Worm (Caenorhabditis elegans) whole organism, young adult: Measurements from ENCODE around the gene ZK1307.3.

Source experiments
- B0336.3 ChIP-seq: fragments of 200-800 bp; sonication (Bioruptor generic); IDR thresholded peaks from 2 replicates; pipeline ENCODE4 v1.3.6; 2022; ENCODE audit warnings: missing genetic modification characterization, missing compliant biosample characterization
- C06A6.2 ChIP-seq: fragments of 200-800 bp; sonication (Bioruptor generic); conservative IDR thresholded peaks from 2 replicates; pipeline ENCODE4 v1.3.6; 2022; ENCODE audit warnings: missing genetic modification characterization, missing compliant biosample characterization
- F22D6.2 ChIP-seq: sonication (generic microtip); optimal IDR thresholded peaks from 2 replicates; lab custom pipeline; 2016; ENCODE audit warnings: mild to moderate bottlenecking, missing genetic modification characterization, missing compliant biosample characterization
- F57C9.4 ChIP-seq: sonication (generic microtip); optimal IDR thresholded peaks from 2 replicates; lab custom pipeline; 2017; ENCODE audit warnings: mild to moderate bottlenecking, missing genetic modification characterization, missing compliant biosample characterization
- K11D2.4 ChIP-seq: fragments of 200-800 bp; sonication (Bioruptor generic); IDR thresholded peaks from 2 replicates; pipeline ENCODE4 v1.3.6; 2022; ENCODE audit warnings: missing genetic modification reagents, missing genetic modification characterization, missing compliant biosample characterization
- K12H6.12 ChIP-seq: fragments of 200-800 bp; sonication (Bioruptor generic); optimal IDR thresholded peaks from 2 replicates; lab custom pipeline; 2018; ENCODE audit warnings: mild to moderate bottlenecking, missing genetic modification characterization, missing compliant biosample characterization
- Y56A3A.18 ChIP-seq: fragments of 200-800 bp; sonication (Bioruptor generic); IDR thresholded peaks from 2 replicates; pipeline ENCODE4 v1.3.6; 2022; ENCODE audit warnings: missing genetic modification reagents, missing genetic modification characterization, missing compliant biosample characterization
- ama-1 ChIP-seq, 3 experiments: fragments of 150-350 bp in 1 of 3; sonication (generic microtip) in 2 of 3; optimal IDR thresholded peaks; 2 replicates each; lab custom pipeline; 2014 to 2018; ENCODE audit warnings: missing biosample characterization in 2 of 3, missing genetic modification characterization in 2 of 3, missing genetic modification reagents in 2 of 3
- atf-7 ChIP-seq: sonication (generic microtip); optimal IDR thresholded peaks from 2 replicates; lab custom pipeline; 2017; ENCODE audit warnings: mild to moderate bottlenecking, missing genetic modification characterization, missing compliant biosample characterization
- attf-5 ChIP-seq: fragments of 200-800 bp; sonication (Bioruptor generic); optimal IDR thresholded peaks from 2 replicates; lab custom pipeline; 2018; ENCODE audit warnings: mild to moderate bottlenecking, missing genetic modification characterization, missing compliant biosample characterization
- ccch-3 ChIP-seq: fragments of 200-800 bp; sonication (Bioruptor generic); optimal IDR thresholded peaks from 2 replicates; lab custom pipeline; 2018; ENCODE audit warnings: mild to moderate bottlenecking, missing genetic modification characterization, missing compliant biosample characterization
- cebp-1 ChIP-seq, 2 experiments: fragments of 200-800 bp in 1 of 2; sonication (Bioruptor generic) in 1 of 2; sonication (generic microtip) in 1 of 2; IDR thresholded peaks in 1 of 2; optimal IDR thresholded peaks in 1 of 2; 2 replicates each; pipeline versions ENCODE4 v1.3.6 to Lab custom; 2017 to 2022; ENCODE audit warnings: missing compliant biosample characterization in 2 of 2, missing genetic modification characterization in 2 of 2, mild to moderate bottlenecking in 1 of 2, missing genetic modification reagents in 1 of 2, moderate library complexity in 1 of 2
- ceh-40 ChIP-seq: fragments of 200-800 bp; sonication (Bioruptor generic); IDR thresholded peaks from 2 replicates; pipeline ENCODE4 v1.3.6; 2022; ENCODE audit warnings: missing genetic modification characterization, missing compliant biosample characterization
- die-1 ChIP-seq: sonication (generic microtip); optimal IDR thresholded peaks from 2 replicates; lab custom pipeline; 2016; ENCODE audit warnings: missing genotype, mild to moderate bottlenecking, missing genetic modification characterization, missing compliant biosample characterization
- dox-1 ChIP-seq: fragments of 200-800 bp; sonication (Bioruptor generic); IDR thresholded peaks from 2 replicates; pipeline ENCODE4 v1.3.6; 2022; ENCODE audit warnings: missing genetic modification reagents, missing genetic modification characterization, missing compliant biosample characterization
- efl-1 ChIP-seq: fragments of 150-350 bp; optimal IDR thresholded peaks from 2 replicates; lab custom pipeline; 2014; ENCODE audit warnings: missing biosample characterization, missing genetic modification reagents, missing genetic modification characterization
- egl-44 ChIP-seq: fragments of 200-800 bp; sonication (Bioruptor generic); IDR thresholded peaks from 2 replicates; pipeline ENCODE4 v1.3.6; 2022; ENCODE audit warnings: missing genetic modification reagents, missing genetic modification characterization, missing compliant biosample characterization
- ets-4 ChIP-seq: fragments of 200-800 bp; sonication (Bioruptor generic); optimal IDR thresholded peaks from 2 replicates; lab custom pipeline; 2018; ENCODE audit warnings: mild to moderate bottlenecking, missing genetic modification characterization, missing compliant biosample characterization
- let-607 ChIP-seq, 2 experiments: fragments of 200-800 bp in 1 of 2; sonication (Bioruptor generic) in 1 of 2; sonication (generic microtip) in 1 of 2; optimal IDR thresholded peaks; 2 replicates each; lab custom pipeline; 2016 to 2018; ENCODE audit warnings: mild to moderate bottlenecking in 2 of 2, missing compliant biosample characterization in 2 of 2, missing genetic modification characterization in 2 of 2, moderate library complexity in 2 of 2, missing genotype in 1 of 2
- lin-54 ChIP-seq: fragments of 200-800 bp; sonication (Bioruptor generic); optimal IDR thresholded peaks from 2 replicates; lab custom pipeline; 2018; ENCODE audit warnings: mild to moderate bottlenecking, missing genetic modification characterization, missing compliant biosample characterization
- lsl-1 ChIP-seq: fragments of 200-800 bp; sonication (Bioruptor generic); optimal IDR thresholded peaks from 2 replicates; lab custom pipeline; 2018; ENCODE audit warnings: mild to moderate bottlenecking, missing genetic modification characterization, moderate library complexity, missing compliant biosample characterization
- lsy-27 ChIP-seq: sonication (generic microtip); optimal IDR thresholded peaks from 2 replicates; lab custom pipeline; 2017; ENCODE audit warnings: missing genetic modification characterization, mild to moderate bottlenecking, missing compliant biosample characterization, antibody characterized with exemption, missing genotype, borderline replicate concordance; ENCODE audit not compliant: insufficient read depth
- madf-10 ChIP-seq: sonication (generic microtip); optimal IDR thresholded peaks from 2 replicates; lab custom pipeline; 2016; ENCODE audit warnings: mild to moderate bottlenecking, missing genetic modification characterization, missing compliant biosample characterization
- mcd-1 ChIP-seq: fragments of 200-800 bp; sonication (Bioruptor generic); IDR thresholded peaks from 2 replicates; pipeline ENCODE4 v1.3.6; 2022; ENCODE audit warnings: missing genetic modification reagents, missing genetic modification characterization, missing compliant biosample characterization
- nhr-120 ChIP-seq: fragments of 200-800 bp; sonication (Bioruptor generic); IDR thresholded peaks from 2 replicates; pipeline ENCODE4 v1.3.6; 2022; ENCODE audit warnings: missing genetic modification characterization, missing compliant biosample characterization
- nhr-179 ChIP-seq: sonication (generic microtip); optimal IDR thresholded peaks from 2 replicates; lab custom pipeline; 2016; ENCODE audit warnings: mild to moderate bottlenecking, missing genetic modification characterization, missing compliant biosample characterization
- nhr-80 ChIP-seq: sonication (generic microtip); optimal IDR thresholded peaks from 2 replicates; lab custom pipeline; 2016; ENCODE audit warnings: missing genetic modification characterization, missing compliant biosample characterization
- nhr-90 ChIP-seq: sonication (generic microtip); optimal IDR thresholded peaks from 2 replicates; lab custom pipeline; 2016; ENCODE audit warnings: missing genotype, mild to moderate bottlenecking, missing genetic modification characterization, missing compliant biosample characterization
- pha-4 ChIP-seq: fragments of 150-350 bp; sonication (generic microtip); optimal IDR thresholded peaks from 2 replicates; lab custom pipeline; 2014; ENCODE audit warnings: missing biosample characterization, missing genetic modification reagents, missing genetic modification characterization
- snpc-4 ChIP-seq, 5 experiments: fragments of 150-350 bp in 1 of 5; sonication (generic microtip) in 4 of 5; optimal IDR thresholded peaks; 2 replicates each; lab custom pipeline; 2014 to 2018; ENCODE audit warnings: missing genetic modification characterization in 5 of 5, missing biosample characterization in 3 of 5, antibody characterized with exemption in 2 of 5, mild to moderate bottlenecking in 2 of 5, missing compliant biosample characterization in 2 of 5, missing genotype in 2 of 5, moderate library complexity in 2 of 5, missing genetic modification reagents in 1 of 5
- somi-1 ChIP-seq: fragments of 200-800 bp; sonication (Bioruptor generic); optimal IDR thresholded peaks from 2 replicates; lab custom pipeline; 2018; ENCODE audit warnings: mild to moderate bottlenecking, missing genetic modification characterization, missing compliant biosample characterization
- zfh-2 ChIP-seq: fragments of 200-800 bp; sonication (Bioruptor generic); conservative IDR thresholded peaks from 2 replicates; pipeline ENCODE4 v1.3.6; 2022; ENCODE audit warnings: missing genetic modification reagents, missing genetic modification characterization, missing compliant biosample characterization
- zim-3 ChIP-seq: sonication (generic microtip); optimal IDR thresholded peaks from 2 replicates; lab custom pipeline; 2017; ENCODE audit warnings: mild to moderate bottlenecking, missing genetic modification characterization, moderate library complexity, missing compliant biosample characterization
- ztf-18 ChIP-seq: sonication (generic microtip); optimal IDR thresholded peaks from 2 replicates; lab custom pipeline; 2016; ENCODE audit warnings: missing genotype, mild to moderate bottlenecking, missing genetic modification characterization, missing compliant biosample characterization
- ztf-22 ChIP-seq: fragments of 200-800 bp; sonication (Bioruptor generic); optimal IDR thresholded peaks from 2 replicates; lab custom pipeline; 2018; ENCODE audit warnings: mild to moderate bottlenecking, missing genetic modification characterization, moderate library complexity, missing compliant biosample characterization
- ztf-26 ChIP-seq: sonication (generic microtip); optimal IDR thresholded peaks from 2 replicates; lab custom pipeline; 2017; ENCODE audit warnings: missing genetic modification characterization, missing compliant biosample characterization
- ztf-6 ChIP-seq: fragments of 200-800 bp; sonication (Bioruptor generic); IDR thresholded peaks from 2 replicates; pipeline ENCODE4 v1.3.6; 2022; ENCODE audit warnings: missing genetic modification reagents, missing genetic modification characterization, missing compliant biosample characterization

Gene ZK1307.3

DNA sequence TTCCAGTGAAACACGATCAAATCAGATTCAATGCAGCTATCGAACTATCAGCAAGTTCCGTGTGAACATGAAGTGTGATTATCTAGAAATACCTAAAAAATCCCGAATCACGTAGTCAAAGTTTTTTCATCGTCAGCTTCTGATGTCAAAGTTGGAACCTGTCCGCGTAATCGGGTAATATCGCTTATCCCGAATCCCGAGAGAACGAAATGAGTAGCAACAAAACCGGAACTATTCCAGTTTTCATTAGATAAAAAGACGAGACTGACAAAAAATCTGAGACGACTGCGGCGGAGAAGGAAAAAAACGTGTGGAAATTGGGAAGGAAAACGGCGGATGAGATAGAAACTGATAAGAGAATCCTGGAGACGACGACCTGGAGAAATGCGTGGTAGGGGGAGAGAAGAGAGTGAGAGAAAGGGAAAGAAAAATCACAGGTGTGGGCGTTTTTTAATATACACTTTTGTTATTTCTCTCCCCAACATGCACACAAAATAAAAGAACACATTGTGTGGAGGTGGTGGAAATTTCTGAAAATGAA, 32.8 kb downstream of the ZK1307.3 start:
- TF ChIP-seq lsy-27 (tag; lab: Kevin White, UChicago) (no peak), Y56A3A.18 (0 out of 2 replicates have a peak, but pooled peaks have one; percentile 28), mcd-1 (GFP tag; lab: Robert Waterston, UW) (0 out of 2 replicates have a peak, but pooled peaks have one; percentile 8), ama-1 (optimal IDR thresholded peaks at IDR 0.05; lab: Kevin White, UChicago) (peak; percentile 89), ama-1 (GFP tag; optimal IDR thresholded peaks at IDR 0.05; lab: Kevin White, UChicago) (no peak), zfh-2 (GFP tag; lab: Robert Waterston, UW) (peak; percentile 41; the same call in 1 of the 2 replicates), nhr-179 (no peak)

- TF ChIP-seq ztf-22 (GFP tag; lab: Kevin White, UChicago) (peak; percentile 76), die-1 (tag; lab: Kevin White, UChicago) (peak; percentile 20), nhr-80 (tag; lab: Kevin White, UChicago) (peak; percentile 92), zim-3 (tag; lab: Kevin White, UChicago) (peak; percentile 15), lin-54 (GFP tag; lab: Kevin White, UChicago) (peak; percentile 25), ztf-26 (tag; lab: Kevin White, UChicago) (peak; percentile 27), attf-5 (peak; percentile 50), nhr-90 (tag; lab: Kevin White, UChicago) (peak; percentile 50), B0336.3 (GFP tag; lab: Robert Waterston, UW) (peak; percentile 41; the same call in 1 of the 2 replicates), C06A6.2 (GFP tag; lab: Robert Waterston, UW) (0 out of 2 replicates have a peak, but pooled peaks have one; percentile 11), zfh-2 (GFP tag; lab: Robert Waterston, UW) (0 out of 2 replicates have a peak, but pooled peaks have one; percentile 25), pha-4 (tag; lab: Kevin White, UChicago) (no peak), K12H6.12 (peak; percentile 25), ets-4 (peak; percentile 94), ztf-18 (no peak), madf-10 (peak; percentile 15), K11D2.4 (peak; percentile 19; the same call in 1 of the 2 replicates), egl-44 (GFP tag; lab: Robert Waterston, UW) (peak; percentile 56; the same call in 1 of the 2 replicates), F22D6.2 (peak; percentile 5), mcd-1 (GFP tag; lab: Robert Waterston, UW) (peak; percentile 35; the same call in 1 of the 2 replicates), efl-1 (GFP tag; lab: Kevin White, UChicago) (no peak), ceh-40 (GFP tag; lab: Robert Waterston, UW) (no peak), dox-1 (GFP tag; lab: Robert Waterston, UW) (peak; percentile 49; the same call in 1 of the 2 replicates), ztf-6 (GFP tag; lab: Robert Waterston, UW) (no peak), ama-1 (optimal IDR thresholded peaks at IDR 0.05; lab: Kevin White, UChicago) (peak; percentile 39), ama-1 (GFP tag; optimal IDR thresholded peaks at IDR 0.05; lab: Kevin White, UChicago) (no peak), F57C9.4 (tag; lab: Kevin White, UChicago) (peak; percentile 43), atf-7 (peak; percentile 47), somi-1 (GFP tag; lab: Kevin White, UChicago) (peak; percentile 56), snpc-4 (GFP tag; optimal IDR thresholded peaks at IDR 0.05; lab: Kevin White, UChicago) (no peak), snpc-4 (tag; optimal IDR thresholded peaks at IDR 0.05; lab: Kevin White, UChicago) (peak in 3 of 4 experiments; percentile 3 to 32 (median 6)), cebp-1 (GFP tag; IDR thresholded peaks at IDR 0.05; lab: Robert Waterston, UW) (no peak), cebp-1 (tag; optimal IDR thresholded peaks at IDR 0.05; lab: Kevin White, UChicago) (peak; percentile 44), Y56A3A.18 (0 out of 2 replicates have a peak, but pooled peaks have one; percentile 36), ccch-3 (GFP tag; lab: Kevin White, UChicago) (no peak), let-607 (tag; optimal IDR thresholded peaks at IDR 0.05; lab: Kevin White, UChicago) (peak; percentile 80 to 94), nhr-120 (GFP tag; lab: Robert Waterston, UW) (no peak), lsl-1 (no peak)
These were observed 33.4 kb downstream of the ZK1307.3 start for ce11 chrII:9619402-9619862.
